Worm (Caenorhabditis elegans) whole organism, L4/young adult: Measurements from ENCODE around the gene C14E2.3.

Experiments used
- W03F9.2 ChIP-seq: fragments of 150-350 bp; optimal IDR thresholded peaks from 2 replicates; lab custom pipeline; 2014; ENCODE audit warnings: missing biosample characterization, missing genetic modification characterization
- dao-5 ChIP-seq: sonication (generic microtip); optimal IDR thresholded peaks from 2 replicates; lab custom pipeline; 2016; ENCODE audit warnings: missing genotype, missing genetic modification characterization, moderate library complexity, missing compliant biosample characterization
- him-1 ChIP-seq: sonication (generic microtip); optimal IDR thresholded peaks from 2 replicates; lab custom pipeline; 2016; ENCODE audit warnings: missing genotype, missing genetic modification reagents, missing genetic modification characterization, missing compliant biosample characterization

- no peak for TF ChIP-seq him-1 (tag; lab: Kevin White, UChicago)
- no peak for TF ChIP-seq dao-5 (tag; lab: Kevin White, UChicago)
- no peak for TF ChIP-seq W03F9.2 (tag; lab: Kevin White, UChicago)
Measured at ce11 chrX:1811436-1811835, at the start of gene C14E2.3.
